Worm (Caenorhabditis elegans) whole organism, midembryonic: ENCODE measurements around the gene F02C12.1.

ENCODE experiments used
- T22C8.4 ChIP-seq: fragments of 200-800 bp; sonication (Bioruptor generic); IDR thresholded peaks from 2 replicates; pipeline ENCODE4 v1.3.6; 2022; ENCODE audit warnings: missing genetic modification characterization, missing compliant biosample characterization
- cog-1 ChIP-seq: sonication (generic microtip); optimal IDR thresholded peaks from 2 replicates; lab custom pipeline; 2016; ENCODE audit warnings: missing genetic modification characterization, missing compliant biosample characterization
- flt-1 ChIP-seq: fragments of 200-800 bp; sonication (Bioruptor generic); IDR thresholded peaks from 2 replicates; pipeline ENCODE4 v1.3.6; 2022; ENCODE audit warnings: missing genetic modification characterization, missing compliant biosample characterization

DNA sequence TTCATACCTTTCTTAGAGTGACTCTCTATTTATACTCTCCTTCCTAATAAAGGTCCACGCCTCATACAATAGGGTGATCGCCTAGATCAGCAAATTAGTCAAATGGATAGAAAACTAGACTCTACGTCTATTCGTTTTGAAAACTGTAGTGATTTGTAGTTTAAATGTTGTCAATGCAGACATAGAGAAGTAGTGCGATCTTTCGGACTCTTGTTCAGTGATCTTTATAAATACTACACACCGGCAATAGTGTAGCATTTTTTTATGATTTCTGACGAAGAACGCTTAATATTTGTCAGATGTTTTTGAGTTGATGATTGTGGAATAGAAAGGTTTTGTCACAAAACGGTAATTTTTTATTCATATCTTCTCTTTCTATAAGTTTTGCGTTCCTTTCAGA lies 9.4 kb downstream of the F02C12.1 start:
- TF ChIP-seq T22C8.4 (GFP tag; lab: Robert Waterston, UW): no peak
- no peak for TF ChIP-seq flt-1
- TF ChIP-seq cog-1 (tag; lab: Kevin White, UChicago): no peak
